Fruit fly (Drosophila melanogaster) whole organism, embryonic: ENCODE results near the gene Spx.

ENCODE experiments used
- Adf1 ChIP-seq: fragments of 200-800 bp; sonication (Bioruptor generic); IDR thresholded peaks from 2 replicates; pipeline ENCODE4 v1.3.6; 2022; ENCODE audit warnings: missing biosample characterization, missing genetic modification characterization
- Atf-2 ChIP-seq: fragments of 200-800 bp; sonication (Bioruptor generic); optimal IDR thresholded peaks from 2 replicates; lab custom pipeline; 2016; ENCODE audit warnings: missing biosample characterization, missing genetic modification characterization
- Bdp1 ChIP-seq: fragments of 200-800 bp; sonication (Bioruptor generic); optimal IDR thresholded peaks from 3 replicates; lab custom pipeline; 2016; ENCODE audit warnings: missing biosample characterization, missing genetic modification characterization
- CG10462 ChIP-seq: fragments of 200-800 bp; sonication (Bioruptor generic); optimal IDR thresholded peaks from 2 replicates; lab custom pipeline; 2016; ENCODE audit warnings: missing biosample characterization, missing genetic modification characterization
- CG12104 ChIP-seq: fragments of 200-800 bp; sonication (Bioruptor generic); optimal IDR thresholded peaks from 3 replicates; lab custom pipeline; 2016; ENCODE audit warnings: missing biosample characterization, missing genetic modification characterization
- CG12219 ChIP-seq: fragments of 200-800 bp; sonication (Bioruptor generic); optimal IDR thresholded peaks from 3 replicates; lab custom pipeline; 2018; ENCODE audit warnings: missing biosample characterization, mild to moderate bottlenecking, missing genetic modification characterization
- CG13775 ChIP-seq: fragments of 200-800 bp; sonication (Bioruptor generic); optimal IDR thresholded peaks from 3 replicates; lab custom pipeline; 2017; ENCODE audit warnings: missing biosample characterization, mild to moderate bottlenecking, missing genetic modification characterization
- CG14014 ChIP-seq: fragments of 200-800 bp; sonication (Bioruptor generic); IDR thresholded peaks from 2 replicates; pipeline ENCODE4 v1.3.6; 2022; ENCODE audit warnings: missing biosample characterization, missing genetic modification characterization
- CG17802 ChIP-seq: fragments of 200-800 bp; sonication (Bioruptor generic); optimal IDR thresholded peaks from 2 replicates; lab custom pipeline; 2018; ENCODE audit warnings: missing biosample characterization, mild to moderate bottlenecking, missing genetic modification characterization, moderate library complexity
- CG18764 ChIP-seq: fragments of 200-800 bp; sonication (Bioruptor generic); optimal IDR thresholded peaks from 3 replicates; lab custom pipeline; 2016; ENCODE audit warnings: missing biosample characterization, missing genetic modification characterization
- CG2889 ChIP-seq: fragments of 200-800 bp; sonication (Bioruptor generic); IDR thresholded peaks from 3 replicates; pipeline ENCODE4 v1.3.6; 2022; ENCODE audit warnings: missing biosample characterization, missing genetic modification characterization
- CG3163 ChIP-seq: fragments of 200-800 bp; sonication (Bioruptor generic); optimal IDR thresholded peaks from 3 replicates; lab custom pipeline; 2016; ENCODE audit warnings: missing biosample characterization, missing genetic modification characterization
- CG32532 ChIP-seq: fragments of 200-800 bp; sonication (Bioruptor generic); IDR thresholded peaks from 2 replicates; pipeline ENCODE4 v1.3.6; 2022; ENCODE audit warnings: missing biosample characterization, missing genetic modification characterization
- CG4282 ChIP-seq: fragments of 200-800 bp; sonication (Bioruptor generic); optimal IDR thresholded peaks from 2 replicates; lab custom pipeline; 2016; ENCODE audit warnings: missing biosample characterization, missing genetic modification characterization
- CG43689 ChIP-seq: fragments of 200-800 bp; sonication (Bioruptor generic); IDR thresholded peaks from 2 replicates; pipeline ENCODE4 v1.3.6; 2022; ENCODE audit warnings: missing biosample characterization, missing genetic modification characterization
- CG4424 ChIP-seq: fragments of 200-800 bp; sonication (Bioruptor generic); optimal IDR thresholded peaks from 3 replicates; lab custom pipeline; 2016; ENCODE audit warnings: missing biosample characterization, missing genetic modification characterization
- CG4820 ChIP-seq: fragments of 200-800 bp; sonication (Bioruptor generic); optimal IDR thresholded peaks from 3 replicates; lab custom pipeline; 2016; ENCODE audit warnings: missing biosample characterization, missing genetic modification characterization
- CG6683 ChIP-seq: fragments of 200-800 bp; sonication (Bioruptor generic); optimal IDR thresholded peaks from 2 replicates; lab custom pipeline; 2017; ENCODE audit warnings: missing biosample characterization, mild to moderate bottlenecking, missing genetic modification characterization, missing genetic modification reagents
- CG7928 ChIP-seq: fragments of 200-800 bp; sonication (Bioruptor generic); optimal IDR thresholded peaks from 2 replicates; lab custom pipeline; 2017; ENCODE audit warnings: missing biosample characterization, mild to moderate bottlenecking, missing genetic modification characterization
- CG8089 ChIP-seq: fragments of 200-800 bp; sonication (Bioruptor generic); optimal IDR thresholded peaks from 3 replicates; lab custom pipeline; 2016; ENCODE audit warnings: missing biosample characterization, missing genetic modification characterization
- CG9609 ChIP-seq: fragments of 200-800 bp; sonication (Bioruptor generic); optimal IDR thresholded peaks from 3 replicates; lab custom pipeline; 2016; ENCODE audit warnings: missing biosample characterization, missing genetic modification characterization
- Dad ChIP-seq: fragments of 200-800 bp; sonication (Bioruptor generic); optimal IDR thresholded peaks from 3 replicates; lab custom pipeline; 2016; ENCODE audit warnings: missing biosample characterization, missing genetic modification characterization
- Dfd ChIP-seq, 2 experiments: fragments of >200 bp; optimal IDR thresholded peaks; 2 replicates each; lab custom pipeline; 2017; ENCODE audit warnings: missing biosample characterization in 2 of 2, missing genetic modification characterization in 2 of 2
- Dip2 ChIP-seq: fragments of 200-800 bp; sonication (Bioruptor generic); IDR thresholded peaks from 2 replicates; pipeline ENCODE4 v1.3.6; 2022; ENCODE audit warnings: missing biosample characterization, missing genetic modification characterization
- Dp ChIP-seq: fragments of 200-800 bp; sonication (Bioruptor generic); optimal IDR thresholded peaks from 2 replicates; lab custom pipeline; 2018; ENCODE audit warnings: missing biosample characterization, mild to moderate bottlenecking, missing genetic modification characterization, moderate library complexity
- Ets65A ChIP-seq: fragments of 200-800 bp; sonication (Bioruptor generic); peaks from one replicate; lab custom pipeline; 2016; ENCODE audit warnings: missing biosample characterization, missing genetic modification characterization
- Fer2 ChIP-seq: fragments of 200-800 bp; sonication (Bioruptor generic); optimal IDR thresholded peaks from 2 replicates; lab custom pipeline; 2018; ENCODE audit warnings: missing biosample characterization, mild to moderate bottlenecking, missing genetic modification characterization, moderate library complexity
- HHEX ChIP-seq: fragments of 200-800 bp; sonication (Bioruptor generic); optimal IDR thresholded peaks from 3 replicates; lab custom pipeline; 2017; ENCODE audit warnings: missing biosample characterization, mild to moderate bottlenecking, missing genetic modification characterization, missing genetic modification reagents
- Hr39 ChIP-seq: fragments of >200 bp; optimal IDR thresholded peaks from 2 replicates; lab custom pipeline; 2017
- MTF-1 ChIP-seq: fragments of 200-800 bp; sonication (Bioruptor generic); optimal IDR thresholded peaks from 2 replicates; lab custom pipeline; 2018; ENCODE audit warnings: missing biosample characterization, mild to moderate bottlenecking, missing genetic modification characterization, borderline replicate concordance
- Mes4 ChIP-seq: fragments of 200-800 bp; sonication (Bioruptor generic); optimal IDR thresholded peaks from 2 replicates; lab custom pipeline; 2016; ENCODE audit warnings: missing biosample characterization, missing genetic modification characterization
- Nf-YA ChIP-seq: fragments of 200-800 bp; sonication (Bioruptor generic); IDR thresholded peaks from 2 replicates; pipeline ENCODE4 v1.3.6; 2022; ENCODE audit warnings: missing biosample characterization, missing genetic modification characterization
- Sox102F ChIP-seq: fragments of 200-800 bp; sonication (Bioruptor generic); optimal IDR thresholded peaks from 2 replicates; lab custom pipeline; 2018; ENCODE audit warnings: missing biosample characterization, mild to moderate bottlenecking, missing genetic modification characterization, moderate library complexity
- aop ChIP-seq: fragments of 200-800 bp; sonication (Bioruptor generic); IDR thresholded peaks from 2 replicates; pipeline ENCODE4 v1.3.6; 2022; ENCODE audit warnings: missing biosample characterization, missing genetic modification characterization
- ash1 ChIP-seq: fragments of 200-800 bp; sonication (Bioruptor generic); optimal IDR thresholded peaks from 2 replicates; lab custom pipeline; 2018; ENCODE audit warnings: missing biosample characterization, mild to moderate bottlenecking, missing genetic modification characterization
- dmrt11E ChIP-seq: fragments of 200-800 bp; sonication (Bioruptor generic); optimal IDR thresholded peaks from 3 replicates; lab custom pipeline; 2018; ENCODE audit warnings: missing biosample characterization, mild to moderate bottlenecking, missing genetic modification characterization, moderate library complexity
- hbn ChIP-seq: fragments of 200-800 bp; sonication (Bioruptor generic); IDR thresholded peaks from 2 replicates; pipeline ENCODE4 v1.3.6; 2022; ENCODE audit warnings: missing biosample characterization, missing genetic modification characterization; ENCODE audit not compliant: partially characterized antibody
- hkb ChIP-seq, 2 experiments: fragments of 200-800 bp in 1 of 2; fragments of >200 bp in 1 of 2; sonication (Bioruptor generic) in 1 of 2; IDR thresholded peaks in 1 of 2; optimal IDR thresholded peaks in 1 of 2; 2 replicates each; pipeline versions ENCODE4 v1.3.6 to Lab custom; 2017 to 2022; ENCODE audit warnings: missing biosample characterization in 1 of 2, missing genetic modification characterization in 1 of 2
- jigr1 ChIP-seq: fragments of 200-800 bp; sonication (Bioruptor generic); IDR thresholded peaks from 3 replicates; pipeline ENCODE4 v1.3.6; 2022; ENCODE audit warnings: missing biosample characterization, missing genetic modification characterization
- jumu ChIP-seq: fragments of 200-800 bp; sonication (Bioruptor generic); optimal IDR thresholded peaks from 3 replicates; lab custom pipeline; 2016; ENCODE audit warnings: missing biosample characterization, missing genetic modification characterization
- lola ChIP-seq, 3 experiments: fragments of >200 bp in 2 of 3; fragments of 200-800 bp in 1 of 3; sonication (Bioruptor generic) in 1 of 3; optimal IDR thresholded peaks; 2 replicates each; lab custom pipeline; 2017 to 2019; ENCODE audit warnings: missing biosample characterization in 3 of 3, missing genetic modification characterization in 3 of 3, mild to moderate bottlenecking in 1 of 3, moderate library complexity in 1 of 3
- luna ChIP-seq: fragments of 200-800 bp; sonication (Bioruptor generic); optimal IDR thresholded peaks from 2 replicates; lab custom pipeline; 2016; ENCODE audit warnings: missing biosample characterization, missing genetic modification characterization
- pan ChIP-seq, 4 experiments: fragments of >200 bp in 3 of 4; fragments of 200-800 bp in 1 of 4; sonication (Bioruptor generic) in 1 of 4; optimal IDR thresholded peaks in 3 of 4; IDR thresholded peaks in 1 of 4; 2 replicates each; pipeline versions ENCODE4 v1.3.6 to Lab custom; 2017 to 2022; ENCODE audit warnings: missing biosample characterization in 2 of 4, missing genetic modification characterization in 2 of 4, mixed read lengths in 1 of 4
- pfk ChIP-seq: fragments of 200-800 bp; sonication (Bioruptor generic); optimal IDR thresholded peaks from 2 replicates; lab custom pipeline; 2018; ENCODE audit warnings: missing biosample characterization, mild to moderate bottlenecking, missing genetic modification characterization, moderate library complexity
- pho ChIP-seq: fragments of 200-800 bp; sonication (Bioruptor generic); optimal IDR thresholded peaks from 2 replicates; lab custom pipeline; 2016; ENCODE audit warnings: missing biosample characterization, missing genetic modification characterization
- sob ChIP-seq: fragments of 200-800 bp; sonication (Bioruptor generic); IDR thresholded peaks from 2 replicates; pipeline ENCODE4 v1.3.6; 2022; ENCODE audit warnings: missing biosample characterization, missing genetic modification characterization
- tio ChIP-seq: fragments of 200-800 bp; sonication (Bioruptor generic); optimal IDR thresholded peaks from 2 replicates; lab custom pipeline; 2017; ENCODE audit warnings: missing biosample characterization, missing genetic modification characterization, inconsistent platforms
- ttk ChIP-seq: fragments of 200-800 bp; sonication (Bioruptor generic); IDR thresholded peaks from 2 replicates; pipeline ENCODE4 v2.1.2; 2022; ENCODE audit warnings: missing biosample characterization, missing genetic modification characterization
- wek ChIP-seq: fragments of 200-800 bp; sonication (Bioruptor generic); optimal IDR thresholded peaks from 3 replicates; lab custom pipeline; 2018; ENCODE audit warnings: missing biosample characterization, mild to moderate bottlenecking, missing genetic modification characterization, moderate library complexity
- zf30C ChIP-seq: fragments of 200-800 bp; sonication (Bioruptor generic); optimal IDR thresholded peaks from 3 replicates; lab custom pipeline; 2018; ENCODE audit warnings: missing biosample characterization, mild to moderate bottlenecking, missing genetic modification characterization

Spx gene

DNA sequence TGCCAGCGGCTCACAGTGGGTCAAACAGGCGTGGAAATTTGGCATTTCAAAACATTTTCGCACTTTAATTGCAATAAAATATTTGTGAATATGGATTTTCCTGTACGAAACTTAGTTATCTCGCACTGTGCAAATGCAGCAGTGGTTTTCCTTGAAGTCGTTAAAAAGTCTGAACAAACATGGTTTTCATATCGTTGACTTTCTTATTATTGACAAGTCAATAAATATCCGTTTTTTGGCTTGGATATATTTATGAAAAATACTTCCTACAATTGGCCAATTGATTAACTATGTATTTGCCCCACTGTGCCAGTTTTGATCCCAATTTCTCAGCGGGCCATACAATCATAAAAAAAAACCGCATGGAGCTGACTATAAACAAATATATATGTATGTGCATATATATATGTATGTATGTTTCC lies 9.8 kb downstream of the Spx start (continued):
- TF ChIP-seq hbn (GFP tag; lab: Robert Waterston, UW) (no peak), Sox102F (GFP tag; lab: Kevin White, UChicago) (peak; percentile 99), CG6683 (GFP tag; lab: Kevin White, UChicago) (peak; percentile 87), Dfd (GFP tag; optimal IDR thresholded peaks at IDR 0.05; lab: Kevin White, UChicago) (no peak), hkb (optimal IDR thresholded peaks at IDR 0.05; lab: Kevin White, UChicago) (no peak), hkb (GFP tag; IDR thresholded peaks at IDR 0.05; lab: Robert Waterston, UW) (peak; percentile 97), CG18764 (GFP tag; lab: Kevin White, UChicago) (peak; percentile 91), CG10462 (GFP tag; lab: Kevin White, UChicago) (peak; percentile 92), tio (peak; percentile 98), CG3163 (GFP tag; lab: Kevin White, UChicago) (peak; percentile 82), pfk (GFP tag; lab: Kevin White, UChicago) (no peak), HHEX (GFP tag; lab: Kevin White, UChicago) (peak; percentile 95), Nf-YA (peak; percentile 92), CG12104 (peak; percentile 96), CG7928 (GFP tag; lab: Kevin White, UChicago) (peak; percentile 66), MTF-1 (GFP tag; lab: Kevin White, UChicago) (peak; percentile 85), Bdp1 (GFP tag; lab: Kevin White, UChicago) (peak; percentile 88), CG32532 (peak; percentile 86), CG43689 (GFP tag; lab: Robert Waterston, UW) (peak; percentile 84), lola (GFP tag; optimal IDR thresholded peaks at IDR 0.05; lab: Kevin White, UChicago) (peak in 1 of 3 experiments; percentile 91), Fer2 (peak; percentile 84), jumu (peak; percentile 96), CG4820 (GFP tag; lab: Kevin White, UChicago) (peak; percentile 96), Dp (GFP tag; lab: Kevin White, UChicago) (peak; percentile 4), CG4282 (GFP tag; lab: Kevin White, UChicago) (peak; percentile 94), CG17802 (tag; lab: Kevin White, UChicago) (peak; percentile 80), CG9609 (peak; percentile 95), Dad (GFP tag; lab: Kevin White, UChicago) (peak; percentile 96), Mes4 (peak; percentile 96), ttk (GFP tag; lab: Robert Waterston, UW) (peak; percentile 96), CG14014 (GFP tag; lab: Robert Waterston, UW) (peak; percentile 91), Ets65A (GFP tag; lab: Kevin White, UChicago) (peak; percentile 99), Adf1 (GFP tag; lab: Robert Waterston, UW) (peak; percentile 59), CG4424 (GFP tag; lab: Kevin White, UChicago) (peak; percentile 96), pho (GFP tag; lab: Kevin White, UChicago) (peak; percentile 91), CG2889 (GFP tag; lab: Robert Waterston, UW) (peak; percentile 82), dmrt11E (tag; lab: Kevin White, UChicago) (peak; percentile 90), Atf-2 (GFP tag; lab: Kevin White, UChicago) (peak; percentile 96), Hr39 (lab: Kevin White, UChicago) (no peak), ash1 (GFP tag; lab: Kevin White, UChicago) (no peak), Dip2 (GFP tag; lab: Robert Waterston, UW) (peak; percentile 65), aop (GFP tag; lab: Robert Waterston, UW) (peak; percentile 71; the same call in 1 of the 2 replicates), CG13775 (GFP tag; lab: Kevin White, UChicago) (peak; percentile 94), jigr1 (GFP tag; lab: Robert Waterston, UW) (peak; percentile 93), sob (GFP tag; lab: Robert Waterston, UW) (peak; percentile 88), wek (GFP tag; lab: Kevin White, UChicago) (peak; percentile 86), luna (GFP tag; lab: Kevin White, UChicago) (peak; percentile 80), zf30C (GFP tag; lab: Kevin White, UChicago) (no peak), CG8089 (GFP tag; lab: Kevin White, UChicago) (peak; percentile 95), pan (optimal IDR thresholded peaks at IDR 0.05; lab: Kevin White, UChicago) (no peak), pan (GFP tag; optimal IDR thresholded peaks at IDR 0.05 in 1 of 2, IDR thresholded peaks at IDR 0.05 in 1 of 2) (peak in 1 of 2 experiments; percentile 95), CG12219 (GFP tag; lab: Kevin White, UChicago) (peak; percentile 95)
